Fruit fly (Drosophila melanogaster) whole organism, embryonic: Measurements from ENCODE around the gene Mrp5.

Experiments
- B-H2 ChIP-seq: fragments of 200-800 bp; sonication (Bioruptor generic); optimal IDR thresholded peaks from 2 replicates; lab custom pipeline; 2018; ENCODE audit warnings: missing biosample characterization, mild to moderate bottlenecking, missing genetic modification characterization
- CG1024 ChIP-seq: fragments of 200-800 bp; sonication (Bioruptor generic); IDR thresholded peaks from 2 replicates; pipeline ENCODE4 v1.3.6; 2022; ENCODE audit warnings: missing biosample characterization, missing genetic modification characterization
- CG10274 ChIP-seq: fragments of 200-800 bp; sonication (Bioruptor generic); optimal IDR thresholded peaks from 3 replicates; lab custom pipeline; 2017; ENCODE audit warnings: missing biosample characterization, mild to moderate bottlenecking, missing genetic modification characterization
- CG11085 ChIP-seq: fragments of 200-800 bp; sonication (Bioruptor generic); IDR thresholded peaks from 2 replicates; pipeline ENCODE4 v1.3.6; 2022; ENCODE audit warnings: missing biosample characterization, missing genetic modification characterization
- CG12104 ChIP-seq: fragments of 200-800 bp; sonication (Bioruptor generic); optimal IDR thresholded peaks from 3 replicates; lab custom pipeline; 2016; ENCODE audit warnings: missing biosample characterization, missing genetic modification characterization
- CG1233 ChIP-seq: fragments of 200-800 bp; sonication (Bioruptor generic); optimal IDR thresholded peaks from 4 replicates; lab custom pipeline; 2018; ENCODE audit warnings: missing biosample characterization, mild to moderate bottlenecking, missing genetic modification characterization
- CG13296 ChIP-seq: fragments of 200-800 bp; sonication (Bioruptor generic); optimal IDR thresholded peaks from 3 replicates; lab custom pipeline; 2018; ENCODE audit warnings: missing biosample characterization, mild to moderate bottlenecking, missing genetic modification characterization
- CG17328 ChIP-seq: fragments of 200-800 bp; sonication (Bioruptor generic); IDR thresholded peaks from 2 replicates; pipeline ENCODE4 v1.3.6; 2022; ENCODE audit warnings: missing biosample characterization, missing genetic modification characterization
- CG17912 ChIP-seq: fragments of 200-800 bp; sonication (Bioruptor generic); optimal IDR thresholded peaks from 2 replicates; lab custom pipeline; 2018; ENCODE audit warnings: missing biosample characterization, mild to moderate bottlenecking, missing genetic modification characterization
- CG18599 ChIP-seq: fragments of 200-800 bp; sonication (Bioruptor generic); optimal IDR thresholded peaks from 3 replicates; lab custom pipeline; 2017; ENCODE audit warnings: missing biosample characterization, missing genetic modification characterization, mild to moderate bottlenecking, moderate library complexity, missing genetic modification reagents
- CG18764 ChIP-seq: fragments of 200-800 bp; sonication (Bioruptor generic); optimal IDR thresholded peaks from 3 replicates; lab custom pipeline; 2016; ENCODE audit warnings: missing biosample characterization, missing genetic modification characterization
- CG2875 ChIP-seq: fragments of 200-800 bp; sonication (Bioruptor generic); optimal IDR thresholded peaks from 2 replicates; lab custom pipeline; 2017; ENCODE audit warnings: missing biosample characterization, mild to moderate bottlenecking, missing genetic modification characterization, missing genetic modification reagents
- CG30431 ChIP-seq: fragments of 200-800 bp; sonication (Bioruptor generic); optimal IDR thresholded peaks from 2 replicates; lab custom pipeline; 2017; ENCODE audit warnings: missing biosample characterization, missing genetic modification characterization
- CG31388 ChIP-seq: fragments of 200-800 bp; sonication (Bioruptor generic); optimal IDR thresholded peaks from 2 replicates; lab custom pipeline; 2016; ENCODE audit warnings: missing biosample characterization, missing genetic modification characterization
- CG33213 ChIP-seq: fragments of 200-800 bp; sonication (Bioruptor generic); optimal IDR thresholded peaks from 3 replicates; lab custom pipeline; 2016; ENCODE audit warnings: missing biosample characterization, missing genetic modification characterization
- CG34376 ChIP-seq: fragments of 200-800 bp; sonication (Bioruptor generic); optimal IDR thresholded peaks from 2 replicates; lab custom pipeline; 2018; ENCODE audit warnings: missing biosample characterization, mild to moderate bottlenecking, missing genetic modification characterization
- CG3838 ChIP-seq: fragments of 200-800 bp; sonication (Bioruptor generic); optimal IDR thresholded peaks from 3 replicates; lab custom pipeline; 2016; ENCODE audit warnings: missing biosample characterization, missing genetic modification characterization
- CG4404 ChIP-seq: fragments of 200-800 bp; sonication (Bioruptor generic); IDR thresholded peaks from 2 replicates; pipeline ENCODE4 v1.3.6; 2022; ENCODE audit warnings: missing biosample characterization, missing genetic modification characterization
- CG5180 ChIP-seq: fragments of 200-800 bp; sonication (Bioruptor generic); optimal IDR thresholded peaks from 3 replicates; lab custom pipeline; 2017; ENCODE audit warnings: missing biosample characterization, missing genetic modification characterization, mild to moderate bottlenecking, moderate library complexity, missing genetic modification reagents
- CG6272 ChIP-seq: fragments of 200-800 bp; sonication (Bioruptor generic); IDR thresholded peaks from 2 replicates; pipeline ENCODE4 v1.3.6; 2022; ENCODE audit warnings: missing biosample characterization, missing genetic modification characterization
- CG6854 ChIP-seq: fragments of 200-800 bp; sonication (Bioruptor generic); optimal IDR thresholded peaks from 3 replicates; lab custom pipeline; 2017; ENCODE audit warnings: missing biosample characterization, mild to moderate bottlenecking, missing genetic modification characterization
- CG8478 ChIP-seq: fragments of >200 bp; optimal IDR thresholded peaks from 2 replicates; lab custom pipeline; 2018
- CG8765 ChIP-seq: fragments of 200-800 bp; sonication (Bioruptor generic); IDR thresholded peaks from 2 replicates; pipeline ENCODE4 v1.3.6; 2022; ENCODE audit warnings: missing biosample characterization, missing genetic modification characterization
- CG9215 ChIP-seq: fragments of 200-800 bp; sonication (Bioruptor generic); IDR thresholded peaks from 2 replicates; pipeline ENCODE4 v1.3.6; 2022; ENCODE audit warnings: missing biosample characterization, missing genetic modification characterization
- GATAe ChIP-seq: fragments of 200-800 bp; sonication (Bioruptor generic); conservative IDR thresholded peaks from 2 replicates; pipeline ENCODE4 v1.3.6; 2022; ENCODE audit warnings: missing biosample characterization, missing genetic modification characterization
- HmgD ChIP-seq: fragments of 200-800 bp; sonication (Bioruptor generic); optimal IDR thresholded peaks from 3 replicates; lab custom pipeline; 2016; ENCODE audit warnings: missing biosample characterization, missing genetic modification characterization
- Sry-δ ChIP-seq: fragments of 200-800 bp; sonication (Bioruptor generic); optimal IDR thresholded peaks from 2 replicates; lab custom pipeline; 2016; ENCODE audit warnings: missing biosample characterization, missing genetic modification characterization
- Trl ChIP-seq, 3 experiments: fragments of >200 bp in 2 of 3; fragments of 200-800 bp in 1 of 3; sonication (Bioruptor generic) in 1 of 3; optimal IDR thresholded peaks; 2 replicates in 1 of 3; 3 replicates in 2 of 3; lab custom pipeline; 2016 to 2017; ENCODE audit warnings: missing biosample characterization in 1 of 3, missing genetic modification characterization in 1 of 3
- bab2 ChIP-seq: fragments of 200-800 bp; sonication (Bioruptor generic); optimal IDR thresholded peaks from 2 replicates; lab custom pipeline; 2016; ENCODE audit warnings: missing biosample characterization, missing genetic modification characterization
- bowl ChIP-seq: fragments of 200-800 bp; sonication (Bioruptor generic); IDR thresholded peaks from 2 replicates; pipeline ENCODE4 v1.3.6; 2022; ENCODE audit warnings: missing biosample characterization, missing genetic modification characterization
- btn ChIP-seq: fragments of 200-800 bp; sonication (Bioruptor generic); optimal IDR thresholded peaks from 2 replicates; lab custom pipeline; 2016; ENCODE audit warnings: missing biosample characterization, missing genetic modification characterization
- cad ChIP-seq: fragments of >200 bp; optimal IDR thresholded peaks from 2 replicates; lab custom pipeline; 2017; ENCODE audit warnings: missing biosample characterization, missing genetic modification characterization
- cg ChIP-seq: fragments of 200-800 bp; sonication (Bioruptor generic); optimal IDR thresholded peaks from 3 replicates; lab custom pipeline; 2019; ENCODE audit warnings: missing biosample characterization, mild to moderate bottlenecking, missing genetic modification characterization, moderate library complexity
- chinmo ChIP-seq: fragments of 200-800 bp; sonication (Bioruptor generic); IDR thresholded peaks from 4 replicates; pipeline ENCODE4 v1.3.6; 2022; ENCODE audit warnings: missing biosample characterization, missing genetic modification characterization; ENCODE audit not compliant: partially characterized antibody
- crc ChIP-seq: fragments of 200-800 bp; sonication (Bioruptor generic); optimal IDR thresholded peaks from 2 replicates; lab custom pipeline; 2016; ENCODE audit warnings: missing biosample characterization, missing genetic modification characterization
- fd102C ChIP-seq: fragments of 200-800 bp; sonication (Bioruptor generic); optimal IDR thresholded peaks from 2 replicates; lab custom pipeline; 2018; ENCODE audit warnings: missing biosample characterization, mild to moderate bottlenecking, missing genetic modification characterization, moderate library complexity
- hkb ChIP-seq, 2 experiments: fragments of 200-800 bp in 1 of 2; fragments of >200 bp in 1 of 2; sonication (Bioruptor generic) in 1 of 2; IDR thresholded peaks in 1 of 2; optimal IDR thresholded peaks in 1 of 2; 2 replicates each; pipeline versions ENCODE4 v1.3.6 to Lab custom; 2017 to 2022; ENCODE audit warnings: missing biosample characterization in 1 of 2, missing genetic modification characterization in 1 of 2
- nau ChIP-seq: fragments of 200-800 bp; sonication (Bioruptor generic); optimal IDR thresholded peaks from 3 replicates; lab custom pipeline; 2017; ENCODE audit warnings: missing biosample characterization, mild to moderate bottlenecking, missing genetic modification characterization, missing genetic modification reagents
- nerfin-1 ChIP-seq: fragments of 200-800 bp; sonication (Bioruptor generic); optimal IDR thresholded peaks from 3 replicates; lab custom pipeline; 2019; ENCODE audit warnings: missing biosample characterization, mild to moderate bottlenecking, missing genetic modification characterization, moderate library complexity
- pan ChIP-seq, 4 experiments: fragments of >200 bp in 3 of 4; fragments of 200-800 bp in 1 of 4; sonication (Bioruptor generic) in 1 of 4; optimal IDR thresholded peaks in 3 of 4; IDR thresholded peaks in 1 of 4; 2 replicates each; pipeline versions ENCODE4 v1.3.6 to Lab custom; 2017 to 2022; ENCODE audit warnings: missing biosample characterization in 2 of 4, missing genetic modification characterization in 2 of 4, mixed read lengths in 1 of 4
- pb ChIP-seq: fragments of 200-800 bp; sonication (Bioruptor generic); optimal IDR thresholded peaks from 3 replicates; lab custom pipeline; 2016; ENCODE audit warnings: missing biosample characterization, missing genetic modification characterization
- row ChIP-seq: fragments of 200-800 bp; sonication (Bioruptor generic); IDR thresholded peaks from 3 replicates; pipeline ENCODE4 v1.3.6; 2022; ENCODE audit warnings: missing biosample characterization, missing genetic modification characterization
- salm ChIP-seq: fragments of 200-800 bp; sonication (Bioruptor generic); optimal IDR thresholded peaks from 2 replicates; lab custom pipeline; 2018; ENCODE audit warnings: missing biosample characterization, mild to moderate bottlenecking, missing genetic modification characterization
- sr ChIP-seq: fragments of 200-800 bp; sonication (Bioruptor generic); IDR thresholded peaks from 3 replicates; pipeline ENCODE4 v1.3.6; 2022; ENCODE audit warnings: missing biosample characterization, missing genetic modification characterization
- sug ChIP-seq: fragments of 200-800 bp; optimal IDR thresholded peaks from 2 replicates; lab custom pipeline; 2019; ENCODE audit warnings: missing biosample characterization, mild to moderate bottlenecking, missing genetic modification characterization, moderate library complexity
- trem ChIP-seq: fragments of 200-800 bp; optimal IDR thresholded peaks from 3 replicates; lab custom pipeline; 2019; ENCODE audit warnings: missing biosample characterization, mild to moderate bottlenecking, missing genetic modification characterization, moderate library complexity
- twi ChIP-seq: fragments of 200-800 bp; optimal IDR thresholded peaks from 2 replicates; lab custom pipeline; 2019; ENCODE audit warnings: missing biosample characterization, mild to moderate bottlenecking, missing genetic modification characterization, moderate library complexity
- wek ChIP-seq: fragments of 200-800 bp; sonication (Bioruptor generic); optimal IDR thresholded peaks from 3 replicates; lab custom pipeline; 2018; ENCODE audit warnings: missing biosample characterization, mild to moderate bottlenecking, missing genetic modification characterization, moderate library complexity

Gene Mrp5

dm6 chr3R:19863979-19864775, 11.3 kb downstream of the Mrp5 start, which contains the start of the genes CG4572 and CG4686 (continued):
- no peak for TF ChIP-seq Trl (optimal IDR thresholded peaks at IDR 0.05; lab: Kevin White, UChicago)
- TF ChIP-seq Trl (GFP tag; optimal IDR thresholded peaks at IDR 0.05; lab: Kevin White, UChicago): peak; percentile 77
- TF ChIP-seq CG34376 (GFP tag; lab: Kevin White, UChicago): peak; percentile 74
- peak; percentile 94 for TF ChIP-seq bab2 (GFP tag; lab: Kevin White, UChicago)
- peak; percentile 7 for TF ChIP-seq CG2875 (GFP tag; lab: Kevin White, UChicago)
- TF ChIP-seq CG8765 (GFP tag; lab: Robert Waterston, UW): peak; percentile 53
- no peak for TF ChIP-seq cad
- peak; percentile 85 for TF ChIP-seq nerfin-1
- no peak for TF ChIP-seq fd102C (GFP tag; lab: Kevin White, UChicago)
- peak; percentile 67 for TF ChIP-seq CG12104 (GFP tag; lab: Kevin White, UChicago)
- TF ChIP-seq GATAe: peak; percentile 55; the same call in 1 of the 2 replicates
- peak; percentile 78 for TF ChIP-seq B-H2 (GFP tag; lab: Kevin White, UChicago)
- TF ChIP-seq nau (GFP tag; lab: Kevin White, UChicago): no peak
- TF ChIP-seq HmgD (GFP tag; lab: Kevin White, UChicago): peak; percentile 63
- peak; percentile 80 for TF ChIP-seq CG1233 (GFP tag; lab: Kevin White, UChicago)
- peak; percentile 27 for TF ChIP-seq CG17912
- no peak for TF ChIP-seq pan (optimal IDR thresholded peaks at IDR 0.05; lab: Kevin White, UChicago)
- TF ChIP-seq pan (GFP tag; optimal IDR thresholded peaks at IDR 0.05 in 1 of 2, IDR thresholded peaks at IDR 0.05 in 1 of 2): peak in 1 of 2 experiments; percentile 74
- peak; percentile 60 for TF ChIP-seq crc (GFP tag; lab: Kevin White, UChicago)
- peak; percentile 83 for TF ChIP-seq CG4404 (GFP tag; lab: Robert Waterston, UW)
- no peak for TF ChIP-seq CG8478 (lab: Kevin White, UChicago)
- TF ChIP-seq bowl (GFP tag; lab: Robert Waterston, UW): no peak
- peak; percentile 75 for TF ChIP-seq CG6272 (GFP tag; lab: Robert Waterston, UW)
- TF ChIP-seq CG5180 (GFP tag; lab: Kevin White, UChicago): no peak
- peak; percentile 81 for TF ChIP-seq trem (tag; lab: Kevin White, UChicago)
- peak; percentile 78 for TF ChIP-seq CG18599 (GFP tag; lab: Kevin White, UChicago)
- peak; percentile 69 for TF ChIP-seq CG10274 (GFP tag; lab: Kevin White, UChicago)
- peak; percentile 55 for TF ChIP-seq Sry-δ (GFP tag; lab: Kevin White, UChicago)
- peak; percentile 89 for TF ChIP-seq row (GFP tag; lab: Robert Waterston, UW)
- TF ChIP-seq hkb (optimal IDR thresholded peaks at IDR 0.05; lab: Kevin White, UChicago): peak; percentile 65
- TF ChIP-seq hkb (GFP tag; IDR thresholded peaks at IDR 0.05; lab: Robert Waterston, UW): peak; percentile 63
- TF ChIP-seq btn (GFP tag; lab: Kevin White, UChicago): peak; percentile 19
- TF ChIP-seq CG31388: peak; percentile 55
- TF ChIP-seq salm: peak; percentile 48
- TF ChIP-seq twi (tag; lab: Kevin White, UChicago): peak; percentile 66
- no peak for TF ChIP-seq chinmo (GFP tag; lab: Robert Waterston, UW)
- TF ChIP-seq CG6854 (GFP tag; lab: Kevin White, UChicago): no peak
- peak; percentile 63 for TF ChIP-seq CG13296 (GFP tag; lab: Kevin White, UChicago)
- TF ChIP-seq CG18764 (GFP tag; lab: Kevin White, UChicago): peak; percentile 71
- TF ChIP-seq CG17328 (GFP tag; lab: Robert Waterston, UW): 0 out of 2 replicates have a peak, but pooled peaks have one; percentile 8
- TF ChIP-seq CG33213 (GFP tag; lab: Kevin White, UChicago): peak; percentile 69
- no peak for TF ChIP-seq wek (GFP tag; lab: Kevin White, UChicago)
- TF ChIP-seq cg (GFP tag; lab: Kevin White, UChicago): no peak
- TF ChIP-seq sr (GFP tag; lab: Robert Waterston, UW): peak; percentile 5; the same call in 1 of the 3 replicates
- TF ChIP-seq pb (GFP tag; lab: Kevin White, UChicago): no peak
- peak; percentile 80 for TF ChIP-seq CG11085 (GFP tag; lab: Robert Waterston, UW)
- peak; percentile 79 for TF ChIP-seq CG9215 (GFP tag; lab: Robert Waterston, UW)
- no peak; the same call in 1 of the 2 replicates for TF ChIP-seq CG1024 (GFP tag; lab: Robert Waterston, UW)
- peak; percentile 11 for TF ChIP-seq CG3838 (GFP tag; lab: Kevin White, UChicago)
- peak; percentile 78 for TF ChIP-seq sug (tag; lab: Kevin White, UChicago)
- peak; percentile 68 for TF ChIP-seq CG30431 (GFP tag; lab: Kevin White, UChicago)
